Worm (Caenorhabditis elegans) whole organism, young adult: Measurements from ENCODE around the gene R05G6.10.

Experiments used
- B0019.2 ChIP-seq: fragments of 200-800 bp; sonication (Bioruptor generic); conservative IDR thresholded peaks from 2 replicates; pipeline ENCODE4 v1.3.6; 2022; ENCODE audit warnings: missing genetic modification reagents, missing genetic modification characterization, missing compliant biosample characterization
- F55B11.4 ChIP-seq: sonication (generic microtip); optimal IDR thresholded peaks from 2 replicates; lab custom pipeline; 2016; ENCODE audit warnings: missing compliant biosample characterization, missing genetic modification characterization, borderline replicate concordance; ENCODE audit not compliant: insufficient read depth
- Y67H2A.10 ChIP-seq: fragments of 200-800 bp; sonication (Bioruptor generic); conservative IDR thresholded peaks from 2 replicates; pipeline ENCODE4 v1.3.6; 2022; ENCODE audit warnings: missing genetic modification reagents, missing genetic modification characterization, missing compliant biosample characterization
- ZK185.1 ChIP-seq: sonication (generic microtip); optimal IDR thresholded peaks from 2 replicates; lab custom pipeline; 2016; ENCODE audit warnings: mild to moderate bottlenecking, missing genetic modification characterization, missing compliant biosample characterization; ENCODE audit not compliant: poor library complexity, severe bottlenecking
- ama-1 ChIP-seq, 3 experiments: fragments of 150-350 bp in 1 of 3; sonication (generic microtip) in 2 of 3; optimal IDR thresholded peaks; 2 replicates each; lab custom pipeline; 2014 to 2018; ENCODE audit warnings: missing biosample characterization in 2 of 3, missing genetic modification characterization in 2 of 3, missing genetic modification reagents in 2 of 3
- aptf-3 ChIP-seq: fragments of 200-800 bp; sonication (Bioruptor generic); IDR thresholded peaks from 2 replicates; pipeline ENCODE4 v1.3.6; 2022; ENCODE audit warnings: missing genetic modification characterization, missing compliant biosample characterization
- cebp-1 ChIP-seq, 2 experiments: fragments of 200-800 bp in 1 of 2; sonication (Bioruptor generic) in 1 of 2; sonication (generic microtip) in 1 of 2; IDR thresholded peaks in 1 of 2; optimal IDR thresholded peaks in 1 of 2; 2 replicates each; pipeline versions ENCODE4 v1.3.6 to Lab custom; 2017 to 2022; ENCODE audit warnings: missing compliant biosample characterization in 2 of 2, missing genetic modification characterization in 2 of 2, mild to moderate bottlenecking in 1 of 2, missing genetic modification reagents in 1 of 2, moderate library complexity in 1 of 2
- cebp-2 ChIP-seq: fragments of 200-800 bp; sonication (Bioruptor generic); IDR thresholded peaks from 2 replicates; pipeline ENCODE4 v1.3.6; 2022; ENCODE audit warnings: missing genetic modification characterization, missing compliant biosample characterization
- ceh-100 ChIP-seq: fragments of 200-800 bp; sonication (Bioruptor generic); IDR thresholded peaks from 2 replicates; pipeline ENCODE4 v1.3.6; 2022; ENCODE audit warnings: missing genetic modification reagents, missing genetic modification characterization, missing compliant biosample characterization
- die-1 ChIP-seq: sonication (generic microtip); optimal IDR thresholded peaks from 2 replicates; lab custom pipeline; 2016; ENCODE audit warnings: missing genotype, mild to moderate bottlenecking, missing genetic modification characterization, missing compliant biosample characterization
- dox-1 ChIP-seq: fragments of 200-800 bp; sonication (Bioruptor generic); IDR thresholded peaks from 2 replicates; pipeline ENCODE4 v1.3.6; 2022; ENCODE audit warnings: missing genetic modification reagents, missing genetic modification characterization, missing compliant biosample characterization
- egrh-3 ChIP-seq: fragments of 200-800 bp; sonication (Bioruptor generic); IDR thresholded peaks from 2 replicates; pipeline ENCODE4 v1.3.6; 2022; ENCODE audit warnings: missing genetic modification reagents, missing genetic modification characterization, missing compliant biosample characterization
- hlh-12 ChIP-seq: sonication (generic microtip); optimal IDR thresholded peaks from 2 replicates; lab custom pipeline; 2016; ENCODE audit warnings: missing genetic modification characterization, missing compliant biosample characterization
- lag-1 ChIP-seq: fragments of 200-800 bp; sonication (Bioruptor generic); IDR thresholded peaks from 2 replicates; pipeline ENCODE4 v1.3.6; 2022; ENCODE audit warnings: missing genetic modification reagents, missing genetic modification characterization, missing compliant biosample characterization
- lin-26 ChIP-seq: fragments of 200-800 bp; sonication (Bioruptor generic); IDR thresholded peaks from 2 replicates; pipeline ENCODE4 v1.3.6; 2022; ENCODE audit warnings: missing genetic modification reagents, missing genetic modification characterization, missing compliant biosample characterization
- lin-54 ChIP-seq: fragments of 200-800 bp; sonication (Bioruptor generic); optimal IDR thresholded peaks from 2 replicates; lab custom pipeline; 2018; ENCODE audit warnings: mild to moderate bottlenecking, missing genetic modification characterization, missing compliant biosample characterization
- lsl-1 ChIP-seq: fragments of 200-800 bp; sonication (Bioruptor generic); optimal IDR thresholded peaks from 2 replicates; lab custom pipeline; 2018; ENCODE audit warnings: mild to moderate bottlenecking, missing genetic modification characterization, moderate library complexity, missing compliant biosample characterization
- madf-10 ChIP-seq: sonication (generic microtip); optimal IDR thresholded peaks from 2 replicates; lab custom pipeline; 2016; ENCODE audit warnings: mild to moderate bottlenecking, missing genetic modification characterization, missing compliant biosample characterization
- madf-6 ChIP-seq: fragments of 200-800 bp; sonication (Bioruptor generic); IDR thresholded peaks from 2 replicates; pipeline ENCODE4 v1.3.6; 2022; ENCODE audit warnings: missing genetic modification reagents, missing genetic modification characterization, missing compliant biosample characterization
- mel-28 ChIP-seq: sonication (generic microtip); optimal IDR thresholded peaks from 2 replicates; lab custom pipeline; 2016; ENCODE audit warnings: borderline replicate concordance, mild to moderate bottlenecking, missing genetic modification characterization, missing compliant biosample characterization
- mxl-1 ChIP-seq: sonication (generic microtip); optimal IDR thresholded peaks from 2 replicates; lab custom pipeline; 2016; ENCODE audit warnings: missing genetic modification characterization, missing compliant biosample characterization
- nfya-2 ChIP-seq: fragments of 200-800 bp; sonication (Bioruptor generic); IDR thresholded peaks from 2 replicates; pipeline ENCODE4 v1.3.6; 2022; ENCODE audit warnings: missing genetic modification reagents, missing genetic modification characterization, missing compliant biosample characterization
- nhr-179 ChIP-seq: sonication (generic microtip); optimal IDR thresholded peaks from 2 replicates; lab custom pipeline; 2016; ENCODE audit warnings: mild to moderate bottlenecking, missing genetic modification characterization, missing compliant biosample characterization
- nhr-80 ChIP-seq: sonication (generic microtip); optimal IDR thresholded peaks from 2 replicates; lab custom pipeline; 2016; ENCODE audit warnings: missing genetic modification characterization, missing compliant biosample characterization
- pha-4 ChIP-seq: fragments of 150-350 bp; sonication (generic microtip); optimal IDR thresholded peaks from 2 replicates; lab custom pipeline; 2014; ENCODE audit warnings: missing biosample characterization, missing genetic modification reagents, missing genetic modification characterization
- rcor-1 ChIP-seq: fragments of 200-800 bp; sonication (Bioruptor generic); IDR thresholded peaks from 2 replicates; pipeline ENCODE4 v1.3.6; 2022; ENCODE audit warnings: missing genetic modification reagents, missing genetic modification characterization, missing compliant biosample characterization
- repo-1 ChIP-seq: sonication (generic microtip); optimal IDR thresholded peaks from 2 replicates; lab custom pipeline; 2017; ENCODE audit warnings: mild to moderate bottlenecking, missing genetic modification characterization, missing compliant biosample characterization
- snpc-1.1 ChIP-seq: sonication (generic microtip); optimal IDR thresholded peaks from 2 replicates; lab custom pipeline; 2017; ENCODE audit warnings: missing genetic modification characterization, mild to moderate bottlenecking, missing compliant biosample characterization, antibody characterized with exemption, moderate library complexity, missing genotype, missing genetic modification reagents; ENCODE audit not compliant: insufficient read depth
- snpc-1.3 ChIP-seq: sonication (generic microtip); optimal IDR thresholded peaks from 2 replicates; lab custom pipeline; 2017; ENCODE audit warnings: missing genetic modification characterization, mild to moderate bottlenecking, missing compliant biosample characterization, antibody characterized with exemption, moderate library complexity, missing genotype, missing genetic modification reagents; ENCODE audit not compliant: insufficient read depth
- sptf-2 ChIP-seq: fragments of 200-800 bp; sonication (Bioruptor generic); optimal IDR thresholded peaks from 2 replicates; lab custom pipeline; 2018; ENCODE audit warnings: mild to moderate bottlenecking, missing genetic modification characterization, missing compliant biosample characterization
- tbp1 ChIP-seq: fragments of 200-800 bp; sonication (Bioruptor generic); optimal IDR thresholded peaks from 2 replicates; lab custom pipeline; 2018; ENCODE audit warnings: mild to moderate bottlenecking, missing genetic modification characterization, missing compliant biosample characterization
- unc-130 ChIP-seq: sonication (generic microtip); optimal IDR thresholded peaks from 2 replicates; lab custom pipeline; 2016; ENCODE audit warnings: missing genetic modification reagents, missing genetic modification characterization, missing compliant biosample characterization
- zfh-2 ChIP-seq: fragments of 200-800 bp; sonication (Bioruptor generic); conservative IDR thresholded peaks from 2 replicates; pipeline ENCODE4 v1.3.6; 2022; ENCODE audit warnings: missing genetic modification reagents, missing genetic modification characterization, missing compliant biosample characterization
- ztf-22 ChIP-seq: fragments of 200-800 bp; sonication (Bioruptor generic); optimal IDR thresholded peaks from 2 replicates; lab custom pipeline; 2018; ENCODE audit warnings: mild to moderate bottlenecking, missing genetic modification characterization, moderate library complexity, missing compliant biosample characterization
- ztf-25 ChIP-seq: fragments of 200-800 bp; sonication (Bioruptor generic); IDR thresholded peaks from 2 replicates; pipeline ENCODE4 v1.3.6; 2022; ENCODE audit warnings: missing genetic modification reagents, missing genetic modification characterization, missing compliant biosample characterization
- ztf-28 ChIP-seq: fragments of 200-800 bp; sonication (Bioruptor generic); IDR thresholded peaks from 2 replicates; pipeline ENCODE4 v1.3.6; 2022; ENCODE audit warnings: missing genetic modification reagents, missing genetic modification characterization, missing compliant biosample characterization

The R05G6.10 gene

ce11 chrIV:7486201-7486947 is 56.0 kb downstream of the R05G6.10 start, which contains the start of the genes his-61 and his-62 (continued):
- TF ChIP-seq madf-6: 0 out of 2 replicates have a peak, but pooled peaks have one; percentile 38
- TF ChIP-seq madf-10 (tag; lab: Kevin White, UChicago): no peak
- no peak for TF ChIP-seq hlh-12 (tag; lab: Kevin White, UChicago)
- TF ChIP-seq lag-1 (GFP tag; lab: Robert Waterston, UW): no peak
- no peak for TF ChIP-seq nhr-179 (tag; lab: Kevin White, UChicago)
- no peak for TF ChIP-seq lin-54 (GFP tag; lab: Kevin White, UChicago)
- TF ChIP-seq egrh-3 (GFP tag; lab: Robert Waterston, UW): no peak
- TF ChIP-seq B0019.2 (GFP tag; lab: Robert Waterston, UW): no peak
- peak; percentile 62; the same call in 1 of the 2 replicates for TF ChIP-seq aptf-3
- no peak for TF ChIP-seq F55B11.4 (tag; lab: Kevin White, UChicago)
- TF ChIP-seq cebp-1 (GFP tag; IDR thresholded peaks at IDR 0.05; lab: Robert Waterston, UW): no peak
- peak; percentile 6 for TF ChIP-seq cebp-1 (tag; optimal IDR thresholded peaks at IDR 0.05; lab: Kevin White, UChicago)
- TF ChIP-seq ztf-28 (GFP tag; lab: Robert Waterston, UW): peak; percentile 76; the same call in 1 of the 2 replicates
- TF ChIP-seq tbp1: peak; percentile 71
- TF ChIP-seq cebp-2: peak; percentile 62; the same call in 1 of the 2 replicates
- TF ChIP-seq dox-1 (GFP tag; lab: Robert Waterston, UW): peak; percentile 82
- TF ChIP-seq ceh-100: peak; percentile 53
- TF ChIP-seq snpc-1.3 (tag; lab: Kevin White, UChicago): no peak
- TF ChIP-seq snpc-1.1: no peak
- TF ChIP-seq zfh-2 (GFP tag; lab: Robert Waterston, UW): no peak
- no peak for TF ChIP-seq unc-130 (GFP tag; lab: Kevin White, UChicago)
- no peak for TF ChIP-seq mxl-1 (tag; lab: Kevin White, UChicago)
- peak; percentile 73 for TF ChIP-seq nhr-80 (tag; lab: Kevin White, UChicago)
- no peak for TF ChIP-seq nfya-2 (GFP tag; lab: Robert Waterston, UW)
- TF ChIP-seq Y67H2A.10 (GFP tag; lab: Robert Waterston, UW): no peak
- TF ChIP-seq ama-1 (optimal IDR thresholded peaks at IDR 0.05; lab: Kevin White, UChicago): no peak
- TF ChIP-seq ama-1 (GFP tag; optimal IDR thresholded peaks at IDR 0.05; lab: Kevin White, UChicago): no peak
- TF ChIP-seq ztf-25 (GFP tag; lab: Robert Waterston, UW): no peak
- TF ChIP-seq ZK185.1 (tag; lab: Kevin White, UChicago): peak; percentile 39
- TF ChIP-seq die-1 (tag; lab: Kevin White, UChicago): no peak
- no peak for TF ChIP-seq mel-28 (tag; lab: Kevin White, UChicago)
- TF ChIP-seq ztf-22 (GFP tag; lab: Kevin White, UChicago): no peak
- TF ChIP-seq sptf-2: no peak
- TF ChIP-seq pha-4 (tag; lab: Kevin White, UChicago): no peak
- peak; percentile 92 for TF ChIP-seq lin-26 (GFP tag; lab: Robert Waterston, UW)
- TF ChIP-seq lsl-1 (GFP tag; lab: Kevin White, UChicago): peak; percentile 43
- TF ChIP-seq rcor-1 (GFP tag; lab: Robert Waterston, UW): peak; percentile 9; the same call in 1 of the 2 replicates
- TF ChIP-seq repo-1: no peak
